4 fruit fly cellular contexts compared by ENCODE assay signal in genomic region chrX:17473879-17474278, dm6.
A peak's percentile ranks its signal among the peaks of the same experiment; 100 is the strongest.
TF ChIP-seq lines count a peak whose summit lies in the region.

No protein-coding gene starts in this region.

- TF ChIP-seq CTCF in whole organism, embryonic (GFP tag; optimal IDR thresholded peaks at IDR 0.05; lab: Kevin White, UChicago): no peak

TF ChIP-seq in whole organism, embryonic, 481 proteins besides CTCF, POLR2A, EP300 and RAD21 (continues in another document):
- no peak for TF ChIP-seq usp (GFP tag; optimal IDR thresholded peaks at IDR 0.05; lab: Kevin White, UChicago)
- no peak for TF ChIP-seq GATAe (GFP tag; conservative IDR thresholded peaks at IDR 0.05; lab: Robert Waterston, UW)
- TF ChIP-seq crol (GFP tag; IDR thresholded peaks at IDR 0.05; lab: Robert Waterston, UW): 0 out of 2 replicates have a peak, but pooled peaks have one; percentile 54
- no peak for TF ChIP-seq Aef1 (GFP tag; IDR thresholded peaks at IDR 0.05; lab: Robert Waterston, UW)
- TF ChIP-seq CG17359 (tag; optimal IDR thresholded peaks at IDR 0.05; lab: Kevin White, UChicago): peak; percentile 13
- no peak for TF ChIP-seq TFAM (GFP tag; optimal IDR thresholded peaks at IDR 0.05; lab: Kevin White, UChicago)
- TF ChIP-seq Ptx1 (GFP tag; IDR thresholded peaks at IDR 0.05; lab: Robert Waterston, UW): 0 out of 2 replicates have a peak, but pooled peaks have one; percentile 13
- no peak for TF ChIP-seq z (GFP tag; IDR thresholded peaks at IDR 0.05; lab: Robert Waterston, UW)
- TF ChIP-seq Xrp1 (GFP tag; IDR thresholded peaks at IDR 0.05; lab: Robert Waterston, UW): 0 out of 2 replicates have a peak, but pooled peaks have one; percentile 25
- TF ChIP-seq sisA (GFP tag; IDR thresholded peaks at IDR 0.05; lab: Robert Waterston, UW): 0 out of 2 replicates have a peak, but pooled peaks have one; percentile 13
- no peak for TF ChIP-seq bowl (GFP tag; IDR thresholded peaks at IDR 0.05; lab: Robert Waterston, UW)
- peak; percentile 29 for TF ChIP-seq gem (tag; optimal IDR thresholded peaks at IDR 0.05; lab: Kevin White, UChicago)
- TF ChIP-seq CG11504 (tag; optimal IDR thresholded peaks at IDR 0.05; lab: Kevin White, UChicago): peak; percentile 15
- peak; percentile 8 for TF ChIP-seq phol (tag; optimal IDR thresholded peaks at IDR 0.05; lab: Kevin White, UChicago)
- TF ChIP-seq Drgx (GFP tag; IDR thresholded peaks at IDR 0.05; lab: Robert Waterston, UW): peak; percentile 54
- TF ChIP-seq cato (GFP tag; optimal IDR thresholded peaks at IDR 0.05; lab: Kevin White, UChicago; ENCODE audit: borderline replicate concordance): no peak
- TF ChIP-seq dmrt11E (tag; optimal IDR thresholded peaks at IDR 0.05; lab: Kevin White, UChicago): no peak
- no peak for TF ChIP-seq CG7556 (GFP tag; optimal IDR thresholded peaks at IDR 0.05; lab: Kevin White, UChicago)
- TF ChIP-seq Blimp-1 (GFP tag; optimal IDR thresholded peaks at IDR 0.05; lab: Kevin White, UChicago): peak; percentile 44
- no peak for TF ChIP-seq insv (GFP tag; optimal IDR thresholded peaks at IDR 0.05; lab: Kevin White, UChicago)
- TF ChIP-seq CG32532 (GFP tag; IDR thresholded peaks at IDR 0.05; lab: Robert Waterston, UW): no peak
- peak; percentile 10 for TF ChIP-seq dmrt99B (tag; optimal IDR thresholded peaks at IDR 0.05; lab: Kevin White, UChicago)

TF ChIP-seq in whole organism, prepupa, 60 proteins besides CTCF, POLR2A, EP300 and RAD21 (continues in another document):
- TF ChIP-seq net (GFP tag; optimal IDR thresholded peaks at IDR 0.05; lab: Kevin White, UChicago) (no peak), Sox14 (GFP tag; optimal IDR thresholded peaks at IDR 0.05; lab: Kevin White, UChicago) (no peak), salr (GFP tag; optimal IDR thresholded peaks at IDR 0.05; lab: Kevin White, UChicago) (no peak), Lpt (GFP tag; optimal IDR thresholded peaks at IDR 0.05; lab: Kevin White, UChicago) (no peak), CG11762 (GFP tag; optimal IDR thresholded peaks at IDR 0.05; lab: Kevin White, UChicago; ENCODE audit: insufficient read depth) (no peak), Gug (GFP tag; IDR thresholded peaks at IDR 0.05; lab: Robert Waterston, UW) (no peak), CG6163 (GFP tag; IDR thresholded peaks at IDR 0.05; lab: Robert Waterston, UW) (peak; percentile 66), svp (GFP tag; lab: Kevin White, UChicago) (peak; percentile 44), CG16779 (tag; optimal IDR thresholded peaks at IDR 0.05; lab: Kevin White, UChicago) (no peak), CG4318 (GFP tag; optimal IDR thresholded peaks at IDR 0.05; lab: Kevin White, UChicago) (no peak), fd59A (GFP tag; optimal IDR thresholded peaks at IDR 0.05; lab: Kevin White, UChicago) (no peak), cyc (GFP tag; optimal IDR thresholded peaks at IDR 0.05; lab: Kevin White, UChicago) (no peak), OdsH (GFP tag; optimal IDR thresholded peaks at IDR 0.05; lab: Kevin White, UChicago) (peak; percentile 32), CG34406 (GFP tag; optimal IDR thresholded peaks at IDR 0.05; lab: Kevin White, UChicago) (peak; percentile 20), CG11294 (GFP tag; IDR thresholded peaks at IDR 0.05; lab: Robert Waterston, UW) (no peak), CG7368 (GFP tag; optimal IDR thresholded peaks at IDR 0.05; lab: Kevin White, UChicago) (no peak), CG8632 (GFP tag; optimal IDR thresholded peaks at IDR 0.05; lab: Kevin White, UChicago) (no peak), topi (GFP tag; optimal IDR thresholded peaks at IDR 0.05; lab: Kevin White, UChicago) (no peak), CG8119 (GFP tag; IDR thresholded peaks at IDR 0.05; lab: Robert Waterston, UW) (peak; percentile 18; the same call in 1 of the 3 replicates), CG8319 (GFP tag; optimal IDR thresholded peaks at IDR 0.05; lab: Kevin White, UChicago) (no peak), Eip78C (GFP tag; lab: Kevin White, UChicago) (peak; percentile 70), esn (GFP tag; optimal IDR thresholded peaks at IDR 0.05; lab: Kevin White, UChicago) (no peak), acj6 (GFP tag; optimal IDR thresholded peaks at IDR 0.05; lab: Kevin White, UChicago) (peak; percentile 34), CG10631 (GFP tag; optimal IDR thresholded peaks at IDR 0.05; lab: Kevin White, UChicago) (no peak), Hr38 (GFP tag; optimal IDR thresholded peaks at IDR 0.05; lab: Kevin White, UChicago) (no peak)

TF ChIP-seq in whole organism, pupa, 21 proteins besides CTCF, POLR2A, EP300 and RAD21:
- TF ChIP-seq CG34367 (tag; optimal IDR thresholded peaks at IDR 0.05; lab: Kevin White, UChicago) (no peak), CG15710 (tag; optimal IDR thresholded peaks at IDR 0.05; lab: Kevin White, UChicago) (no peak), Ets98B (GFP tag; IDR thresholded peaks at IDR 0.05; lab: Robert Waterston, UW) (peak; percentile 26; the same call in 1 of the 2 replicates), fd96Ca (GFP tag; IDR thresholded peaks at IDR 0.05; lab: Robert Waterston, UW) (0 out of 3 replicates have a peak, but pooled peaks have one; percentile 7), CG32121 (GFP tag; IDR thresholded peaks at IDR 0.05; lab: Robert Waterston, UW) (peak; percentile 28; the same call in 1 of the 2 replicates), CG4496 (GFP tag; IDR thresholded peaks at IDR 0.05; lab: Robert Waterston, UW) (peak; percentile 54; the same call in 2 of the 3 replicates), EcR (GFP tag; optimal IDR thresholded peaks at IDR 0.05; lab: Kevin White, UChicago) (no peak)

TF ChIP-seq in whole organism, wandering third instar larva, 38 proteins besides CTCF, POLR2A, EP300 and RAD21:
- TF ChIP-seq Hr78 (GFP tag; optimal IDR thresholded peaks at IDR 0.05; lab: Kevin White, UChicago) (no peak), rgr (GFP tag; optimal IDR thresholded peaks at IDR 0.05; lab: Kevin White, UChicago) (no peak), sage (GFP tag; optimal IDR thresholded peaks at IDR 0.05; lab: Kevin White, UChicago) (no peak), OdsH (GFP tag; optimal IDR thresholded peaks at IDR 0.05; lab: Kevin White, UChicago) (no peak), CG32264 (GFP tag; optimal IDR thresholded peaks at IDR 0.05; lab: Kevin White, UChicago) (no peak), foxo (GFP tag; optimal IDR thresholded peaks at IDR 0.05; lab: Kevin White, UChicago) (no peak), GATAd (GFP tag; optimal IDR thresholded peaks at IDR 0.05; lab: Kevin White, UChicago) (no peak), Dfd (GFP tag; optimal IDR thresholded peaks at IDR 0.05; lab: Kevin White, UChicago) (peak; percentile 26)

Comparison
In these comparisons a context has a peak if more than half of its experiments do, and no peak if none do; other contexts are left out.
1. Of the 7 proteins assayed by ChIP-seq in both whole organism, embryonic and whole organism, prepupa: peak only in whole organism, embryonic: Blimp-1 and Sox102F; only in whole organism, prepupa: none; in both: none; in neither: 5.